Worm (Caenorhabditis elegans) whole organism, L1 larva: ENCODE data around the gene nspb-7.
A peak's percentile ranks its signal among the peaks of the same experiment; 100 is the strongest.

Experiments
- C04F5.9 ChIP-seq: sonication (generic microtip); optimal IDR thresholded peaks from 2 replicates; lab custom pipeline; 2016; ENCODE audit warnings: missing genetic modification characterization, missing compliant biosample characterization
- alr-1 ChIP-seq: fragments of 200-800 bp; sonication (Bioruptor generic); optimal IDR thresholded peaks from 2 replicates; lab custom pipeline; 2018; ENCODE audit warnings: borderline replicate concordance, mild to moderate bottlenecking, missing genetic modification characterization, missing compliant biosample characterization
- aly-2 ChIP-seq: fragments of 150-350 bp; optimal IDR thresholded peaks from 2 replicates; lab custom pipeline; 2014; ENCODE audit warnings: missing biosample characterization, missing genetic modification characterization
- ceh-8 ChIP-seq: fragments of 200-800 bp; sonication (Bioruptor generic); optimal IDR thresholded peaks from 2 replicates; lab custom pipeline; 2018; ENCODE audit warnings: mild to moderate bottlenecking, missing genetic modification characterization, moderate library complexity, missing compliant biosample characterization
- ceh-88 ChIP-seq: fragments of 200-800 bp; sonication (Bioruptor generic); IDR thresholded peaks from 2 replicates; pipeline ENCODE4 v1.3.6; 2022; ENCODE audit warnings: missing genetic modification characterization, missing compliant biosample characterization
- ceh-90 ChIP-seq: sonication (generic microtip); optimal IDR thresholded peaks from 2 replicates; lab custom pipeline; 2016; ENCODE audit warnings: missing genetic modification characterization, missing compliant biosample characterization
- dsc-1 ChIP-seq: sonication (generic microtip); optimal IDR thresholded peaks from 2 replicates; lab custom pipeline; 2016; ENCODE audit warnings: mild to moderate bottlenecking, missing genetic modification characterization, missing compliant biosample characterization
- efl-1 ChIP-seq, 4 experiments: fragments of 150-350 bp; optimal IDR thresholded peaks in 3 of 4; peaks in 1 of 4; 1 replicate in 1 of 4; 2 replicates in 3 of 4; lab custom pipeline; 2014; ENCODE audit warnings: missing biosample characterization in 2 of 4, missing genetic modification characterization in 2 of 4, missing genetic modification reagents in 2 of 4
- egl-13 ChIP-seq: sonication (generic microtip); optimal IDR thresholded peaks from 2 replicates; lab custom pipeline; 2016; ENCODE audit warnings: missing genotype, missing genetic modification reagents, missing genetic modification characterization, missing compliant biosample characterization
- fkh-10 ChIP-seq: sonication (generic microtip); optimal IDR thresholded peaks from 2 replicates; lab custom pipeline; 2017; ENCODE audit warnings: missing biosample characterization, missing genetic modification reagents, missing genetic modification characterization
- grh-1 ChIP-seq: fragments of 200-800 bp; sonication (Bioruptor generic); IDR thresholded peaks from 2 replicates; pipeline ENCODE4 v1.3.6; 2022; ENCODE audit warnings: missing genetic modification reagents, missing genetic modification characterization, missing compliant biosample characterization
- hlh-17 ChIP-seq: fragments of 200-800 bp; sonication (Bioruptor generic); optimal IDR thresholded peaks from 2 replicates; lab custom pipeline; 2018; ENCODE audit warnings: missing genetic modification characterization, mild to moderate bottlenecking, missing compliant biosample characterization, moderate library complexity, borderline replicate concordance
- hlh-4 ChIP-seq: sonication (generic microtip); optimal IDR thresholded peaks from 2 replicates; lab custom pipeline; 2016; ENCODE audit warnings: mild to moderate bottlenecking, missing genetic modification characterization, missing compliant biosample characterization
- hpl-2 ChIP-seq: fragments of 150-350 bp; optimal IDR thresholded peaks from 2 replicates; lab custom pipeline; 2014; ENCODE audit warnings: missing biosample characterization, missing genetic modification reagents, missing genetic modification characterization
- jun-1 ChIP-seq: fragments of 150-350 bp; optimal IDR thresholded peaks from 2 replicates; lab custom pipeline; 2014; ENCODE audit warnings: missing biosample characterization, missing genetic modification reagents, missing genetic modification characterization
- lin-13 ChIP-seq: fragments of 150-350 bp; optimal IDR thresholded peaks from 2 replicates; lab custom pipeline; 2014; ENCODE audit warnings: missing biosample characterization, missing genetic modification reagents, missing genetic modification characterization
- lin-14 ChIP-seq: fragments of 200-800 bp; sonication (Bioruptor generic); optimal IDR thresholded peaks from 2 replicates; lab custom pipeline; 2018; ENCODE audit warnings: mild to moderate bottlenecking, missing genetic modification characterization, moderate library complexity, missing compliant biosample characterization
- lin-39 ChIP-seq: fragments of 150-350 bp; optimal IDR thresholded peaks from 2 replicates; lab custom pipeline; 2014; ENCODE audit warnings: missing biosample characterization, missing genetic modification reagents, missing genetic modification characterization
- mab-9 ChIP-seq: fragments of 200-800 bp; sonication (Bioruptor generic); IDR thresholded peaks from 2 replicates; pipeline ENCODE4 v1.3.6; 2022; ENCODE audit warnings: missing genetic modification reagents, missing genetic modification characterization, missing compliant biosample characterization
- mdl-1 ChIP-seq, 2 experiments: fragments of 150-350 bp; optimal IDR thresholded peaks; 2 replicates each; lab custom pipeline; 2014 to 2017; ENCODE audit warnings: missing biosample characterization in 2 of 2, missing genetic modification characterization in 2 of 2, inconsistent platforms in 1 of 2
- mef-2 ChIP-seq: fragments of 150-350 bp; optimal IDR thresholded peaks from 2 replicates; lab custom pipeline; 2014; ENCODE audit warnings: missing biosample characterization, missing genetic modification characterization
- nhr-12 ChIP-seq: sonication (generic microtip); optimal IDR thresholded peaks from 2 replicates; lab custom pipeline; 2017; ENCODE audit warnings: missing biosample characterization, missing genetic modification characterization
- nhr-47 ChIP-seq: sonication (generic microtip); optimal IDR thresholded peaks from 2 replicates; lab custom pipeline; 2016; ENCODE audit warnings: mild to moderate bottlenecking, missing genetic modification characterization, moderate library complexity, missing compliant biosample characterization
- nhr-85 ChIP-seq: sonication (generic microtip); peaks from one replicate; lab custom pipeline; 2016; ENCODE audit warnings: missing genetic modification characterization, inconsistent platforms, missing compliant biosample characterization
- nhr-90 ChIP-seq: sonication (generic microtip); optimal IDR thresholded peaks from 2 replicates; lab custom pipeline; 2016; ENCODE audit warnings: mild to moderate bottlenecking, missing genetic modification characterization, missing compliant biosample characterization; ENCODE audit not compliant: poor library complexity
- rnt-1 ChIP-seq: sonication (generic microtip); optimal IDR thresholded peaks from 2 replicates; lab custom pipeline; 2016; ENCODE audit warnings: mild to moderate bottlenecking, missing genetic modification characterization, moderate library complexity, missing compliant biosample characterization
- skn-1 ChIP-seq: fragments of 150-350 bp; optimal IDR thresholded peaks from 2 replicates; lab custom pipeline; 2014; ENCODE audit warnings: missing biosample characterization, missing genetic modification characterization
- snpc-4 ChIP-seq: fragments of 150-350 bp; optimal IDR thresholded peaks from 2 replicates; lab custom pipeline; 2014; ENCODE audit warnings: missing biosample characterization, missing genetic modification characterization
- sox-4 ChIP-seq: sonication (generic microtip); optimal IDR thresholded peaks from 2 replicates; lab custom pipeline; 2016; ENCODE audit warnings: missing genetic modification characterization, missing compliant biosample characterization
- sup-37 ChIP-seq: fragments of 200-800 bp; sonication (Bioruptor generic); optimal IDR thresholded peaks from 2 replicates; lab custom pipeline; 2018; ENCODE audit warnings: mild to moderate bottlenecking, missing genetic modification characterization, missing compliant biosample characterization
- unc-130 ChIP-seq: fragments of 150-350 bp; optimal IDR thresholded peaks from 2 replicates; lab custom pipeline; 2017; ENCODE audit warnings: missing biosample characterization, missing genetic modification characterization, inconsistent platforms
- unc-86 ChIP-seq: sonication (generic microtip); optimal IDR thresholded peaks from 2 replicates; lab custom pipeline; 2016; ENCODE audit warnings: missing genetic modification characterization, missing compliant biosample characterization
- vab-15 ChIP-seq: sonication (generic microtip); optimal IDR thresholded peaks from 2 replicates; lab custom pipeline; 2017; ENCODE audit warnings: missing genotype, mild to moderate bottlenecking, missing genetic modification characterization, missing compliant biosample characterization
- xbp-1 ChIP-seq: sonication (generic microtip); optimal IDR thresholded peaks from 2 replicates; lab custom pipeline; 2016; ENCODE audit warnings: missing genetic modification characterization, missing compliant biosample characterization
- zip-4 ChIP-seq: fragments of 200-800 bp; sonication (Bioruptor generic); optimal IDR thresholded peaks from 2 replicates; lab custom pipeline; 2018; ENCODE audit warnings: mild to moderate bottlenecking, missing genetic modification characterization, moderate library complexity, missing compliant biosample characterization
- ztf-11 ChIP-seq, 2 experiments: sonication (generic microtip); optimal IDR thresholded peaks; 2 replicates each; lab custom pipeline; 2016 to 2017; ENCODE audit warnings: missing genetic modification characterization in 2 of 2, missing biosample characterization in 1 of 2, missing compliant biosample characterization in 1 of 2

The nspb-7 gene

ce11 chrII:14576429-14576828 lies 1.7 kb upstream of the nspb-7 start, which contains the start of gene C01G12.13:
C01G12.13 (plus strand) TSS chrII:14576729.
- TF ChIP-seq mdl-1 (tag; optimal IDR thresholded peaks at IDR 0.05; lab: Kevin White, UChicago) (no peak), unc-86 (tag; lab: Kevin White, UChicago) (no peak), nhr-85 (no peak), hlh-4 (tag; lab: Kevin White, UChicago) (no peak), lin-14 (GFP tag; lab: Kevin White, UChicago) (no peak), lin-13 (GFP tag; lab: Kevin White, UChicago) (no peak), alr-1 (tag; lab: Kevin White, UChicago) (no peak), sox-4 (no peak), jun-1 (tag; lab: Kevin White, UChicago) (no peak), mab-9 (GFP tag; lab: Robert Waterston, UW) (no peak), hpl-2 (GFP tag; lab: Kevin White, UChicago) (no peak), rnt-1 (tag; lab: Kevin White, UChicago) (no peak), mef-2 (tag; lab: Kevin White, UChicago) (no peak), C04F5.9 (tag; lab: Kevin White, UChicago) (no peak), dsc-1 (tag; lab: Kevin White, UChicago) (no peak), snpc-4 (no peak)

ce11 chrII:14578716-14579115 lies 603 bp downstream of the nspb-7 start, which contains the start of gene C01G12.9:
C01G12.9 (plus strand) TSS chrII:14579016.
- TF ChIP-seq C04F5.9 (tag; lab: Kevin White, UChicago) (no peak), ceh-8 (GFP tag; lab: Kevin White, UChicago) (no peak), efl-1 (optimal IDR thresholded peaks at IDR 0.05; lab: Kevin White, UChicago) (no peak), efl-1 (GFP tag; optimal IDR thresholded peaks at IDR 0.05 in 1 of 2; lab: Kevin White, UChicago) (peak in 1 of 2 experiments; percentile 51), ceh-90 (no peak), ztf-11 (tag; optimal IDR thresholded peaks at IDR 0.05; lab: Kevin White, UChicago) (no peak), dsc-1 (tag; lab: Kevin White, UChicago) (no peak), aly-2 (tag; lab: Kevin White, UChicago) (no peak)

ce11 chrII:14580549-14580948 lies 2.4 kb downstream of the nspb-7 start, which contains the start of the genes nspb-8 and nspb-9:
nspb-8 (minus strand) TSS chrII:14580649.
nspb-9 (plus strand) TSS chrII:14580859.
- no peak for TF ChIP-seq hlh-17
- TF ChIP-seq efl-1 (optimal IDR thresholded peaks at IDR 0.05; lab: Kevin White, UChicago): no peak
- peak in 1 of 2 experiments; percentile 62 for TF ChIP-seq efl-1 (GFP tag; optimal IDR thresholded peaks at IDR 0.05 in 1 of 2; lab: Kevin White, UChicago)
- TF ChIP-seq, all 84 proteins: peak for 1

ce11 chrII:14582206-14582605 lies 4.1 kb downstream of the nspb-7 start, which contains the start of gene C01G12.3:
C01G12.3 (minus strand) TSS chrII:14582306.
- TF ChIP-seq nhr-12 (tag; lab: Kevin White, UChicago): no peak
- TF ChIP-seq ceh-88 (GFP tag; lab: Robert Waterston, UW): no peak
- no peak for TF ChIP-seq zip-4
- no peak for TF ChIP-seq hpl-2 (GFP tag; lab: Kevin White, UChicago)
- no peak for TF ChIP-seq unc-130 (tag; lab: Kevin White, UChicago)

ce11 chrII:14587407-14587806 lies 9.3 kb downstream of the nspb-7 start, which contains the start of gene C01G12.5:
C01G12.5 (minus strand) TSS chrII:14587507.
- no peak for TF ChIP-seq ceh-8 (GFP tag; lab: Kevin White, UChicago)
- TF ChIP-seq nhr-90 (tag; lab: Kevin White, UChicago): no peak
- no peak for TF ChIP-seq efl-1 (optimal IDR thresholded peaks at IDR 0.05; lab: Kevin White, UChicago)
- no peak for TF ChIP-seq efl-1 (GFP tag; optimal IDR thresholded peaks at IDR 0.05 in 1 of 2; lab: Kevin White, UChicago)
- TF ChIP-seq lin-39 (tag; lab: Kevin White, UChicago): no peak
- no peak for TF ChIP-seq vab-15

ce11 chrII:14588162-14588561 lies 10.0 kb downstream of the nspb-7 start, which contains the start of gene nspb-10:
nspb-10 (minus strand) TSS chrII:14588262.
- TF ChIP-seq snpc-4: no peak
- TF ChIP-seq ceh-8 (GFP tag; lab: Kevin White, UChicago): no peak
- no peak for TF ChIP-seq ceh-90
- no peak for TF ChIP-seq ceh-88 (GFP tag; lab: Robert Waterston, UW)
- no peak for TF ChIP-seq xbp-1
- TF ChIP-seq nhr-47 (tag; lab: Kevin White, UChicago): no peak
- TF ChIP-seq egl-13: no peak
- TF ChIP-seq grh-1 (GFP tag; lab: Robert Waterston, UW): no peak
- no peak for TF ChIP-seq nhr-12 (tag; lab: Kevin White, UChicago)
- TF ChIP-seq lin-13 (GFP tag; lab: Kevin White, UChicago): no peak
- TF ChIP-seq alr-1 (tag; lab: Kevin White, UChicago): no peak
- TF ChIP-seq fkh-10 (GFP tag; lab: Kevin White, UChicago): no peak
- TF ChIP-seq sup-37 (GFP tag; lab: Kevin White, UChicago): no peak
- no peak for TF ChIP-seq skn-1
